Worm (Caenorhabditis elegans) whole organism, L1 larva: ENCODE results near the gene his-17.

ENCODE experiments used
- C16A3.4 ChIP-seq: fragments of 150-350 bp; optimal IDR thresholded peaks from 2 replicates; lab custom pipeline; 2014; ENCODE audit warnings: missing biosample characterization, missing genetic modification characterization
- C34B4.2 ChIP-seq: sonication (generic microtip); optimal IDR thresholded peaks from 2 replicates; lab custom pipeline; 2017; ENCODE audit warnings: mild to moderate bottlenecking, missing genetic modification characterization, missing compliant biosample characterization
- F16B12.6 ChIP-seq: fragments of 150-350 bp; optimal IDR thresholded peaks from 2 replicates; lab custom pipeline; 2014; ENCODE audit warnings: missing biosample characterization, missing genetic modification characterization
- alr-1 ChIP-seq: fragments of 200-800 bp; sonication (Bioruptor generic); optimal IDR thresholded peaks from 2 replicates; lab custom pipeline; 2018; ENCODE audit warnings: borderline replicate concordance, mild to moderate bottlenecking, missing genetic modification characterization, missing compliant biosample characterization
- aly-2 ChIP-seq: fragments of 150-350 bp; optimal IDR thresholded peaks from 2 replicates; lab custom pipeline; 2014; ENCODE audit warnings: missing biosample characterization, missing genetic modification characterization
- blmp-1 ChIP-seq: fragments of 150-350 bp; optimal IDR thresholded peaks from 2 replicates; lab custom pipeline; 2014; ENCODE audit warnings: missing biosample characterization, missing genetic modification characterization
- ceh-63 ChIP-seq: fragments of 200-800 bp; sonication (Bioruptor generic); optimal IDR thresholded peaks from 2 replicates; lab custom pipeline; 2018; ENCODE audit warnings: mild to moderate bottlenecking, missing genetic modification characterization, missing compliant biosample characterization
- ceh-82 ChIP-seq, 3 experiments: fragments of 150-350 bp in 1 of 3; sonication (generic microtip) in 2 of 3; optimal IDR thresholded peaks; 2 replicates each; lab custom pipeline; 2014 to 2017; ENCODE audit warnings: missing biosample characterization in 3 of 3, missing genetic modification characterization in 3 of 3
- ceh-90 ChIP-seq: sonication (generic microtip); optimal IDR thresholded peaks from 2 replicates; lab custom pipeline; 2016; ENCODE audit warnings: missing genetic modification characterization, missing compliant biosample characterization
- efl-1 ChIP-seq, 4 experiments: fragments of 150-350 bp; optimal IDR thresholded peaks in 3 of 4; peaks in 1 of 4; 1 replicate in 1 of 4; 2 replicates in 3 of 4; lab custom pipeline; 2014; ENCODE audit warnings: missing biosample characterization in 2 of 4, missing genetic modification characterization in 2 of 4, missing genetic modification reagents in 2 of 4
- efl-3 ChIP-seq: fragments of 200-800 bp; sonication (Bioruptor generic); optimal IDR thresholded peaks from 2 replicates; lab custom pipeline; 2018; ENCODE audit warnings: mild to moderate bottlenecking, missing genetic modification characterization, missing compliant biosample characterization
- elt-2 ChIP-seq: sonication (generic microtip); optimal IDR thresholded peaks from 2 replicates; lab custom pipeline; 2016; ENCODE audit warnings: missing genetic modification characterization, mild to moderate bottlenecking, inconsistent platforms, missing compliant biosample characterization, missing genetic modification reagents
- ets-5 ChIP-seq: fragments of 200-800 bp; sonication (Bioruptor generic); IDR thresholded peaks from 2 replicates; pipeline ENCODE4 v1.3.6; 2022; ENCODE audit warnings: missing genetic modification characterization, missing compliant biosample characterization
- fkh-8 ChIP-seq: sonication (generic microtip); optimal IDR thresholded peaks from 2 replicates; lab custom pipeline; 2016; ENCODE audit warnings: mild to moderate bottlenecking, missing genetic modification characterization, missing compliant biosample characterization
- grh-1 ChIP-seq: fragments of 200-800 bp; sonication (Bioruptor generic); IDR thresholded peaks from 2 replicates; pipeline ENCODE4 v1.3.6; 2022; ENCODE audit warnings: missing genetic modification reagents, missing genetic modification characterization, missing compliant biosample characterization
- hlh-17 ChIP-seq: fragments of 200-800 bp; sonication (Bioruptor generic); optimal IDR thresholded peaks from 2 replicates; lab custom pipeline; 2018; ENCODE audit warnings: missing genetic modification characterization, mild to moderate bottlenecking, missing compliant biosample characterization, moderate library complexity, borderline replicate concordance
- hpl-2 ChIP-seq: fragments of 150-350 bp; optimal IDR thresholded peaks from 2 replicates; lab custom pipeline; 2014; ENCODE audit warnings: missing biosample characterization, missing genetic modification reagents, missing genetic modification characterization
- irx-1 ChIP-seq: sonication (generic microtip); optimal IDR thresholded peaks from 2 replicates; lab custom pipeline; 2016; ENCODE audit warnings: missing genetic modification characterization, missing compliant biosample characterization
- lin-13 ChIP-seq: fragments of 150-350 bp; optimal IDR thresholded peaks from 2 replicates; lab custom pipeline; 2014; ENCODE audit warnings: missing biosample characterization, missing genetic modification reagents, missing genetic modification characterization
- lin-14 ChIP-seq: fragments of 200-800 bp; sonication (Bioruptor generic); optimal IDR thresholded peaks from 2 replicates; lab custom pipeline; 2018; ENCODE audit warnings: mild to moderate bottlenecking, missing genetic modification characterization, moderate library complexity, missing compliant biosample characterization
- lsy-2 ChIP-seq, 2 experiments: fragments of 150-350 bp; optimal IDR thresholded peaks; 2 replicates each; lab custom pipeline; 2014; ENCODE audit warnings: missing biosample characterization in 2 of 2, missing genetic modification characterization in 2 of 2
- mef-2 ChIP-seq: fragments of 150-350 bp; optimal IDR thresholded peaks from 2 replicates; lab custom pipeline; 2014; ENCODE audit warnings: missing biosample characterization, missing genetic modification characterization
- nhr-19 ChIP-seq: fragments of 200-800 bp; sonication (Bioruptor generic); conservative IDR thresholded peaks from 2 replicates; pipeline ENCODE4 v1.3.6; 2022; ENCODE audit warnings: missing genetic modification characterization, missing compliant biosample characterization
- nhr-47 ChIP-seq: sonication (generic microtip); optimal IDR thresholded peaks from 2 replicates; lab custom pipeline; 2016; ENCODE audit warnings: mild to moderate bottlenecking, missing genetic modification characterization, moderate library complexity, missing compliant biosample characterization
- nhr-71 ChIP-seq: sonication (generic microtip); optimal IDR thresholded peaks from 2 replicates; lab custom pipeline; 2016; ENCODE audit warnings: mild to moderate bottlenecking, missing genetic modification characterization, moderate library complexity, missing compliant biosample characterization
- nhr-84 ChIP-seq: sonication (generic microtip); optimal IDR thresholded peaks from 2 replicates; lab custom pipeline; 2017; ENCODE audit warnings: missing biosample characterization, missing genetic modification characterization
- nhr-90 ChIP-seq: sonication (generic microtip); optimal IDR thresholded peaks from 2 replicates; lab custom pipeline; 2016; ENCODE audit warnings: mild to moderate bottlenecking, missing genetic modification characterization, missing compliant biosample characterization; ENCODE audit not compliant: poor library complexity
- pax-3 ChIP-seq: fragments of 200-800 bp; sonication (Bioruptor generic); optimal IDR thresholded peaks from 2 replicates; lab custom pipeline; 2018; ENCODE audit warnings: mild to moderate bottlenecking, missing genetic modification characterization, moderate library complexity, missing compliant biosample characterization
- pqm-1 ChIP-seq: sonication (generic microtip); optimal IDR thresholded peaks from 3 replicates; lab custom pipeline; 2017; ENCODE audit warnings: missing biosample characterization, missing genetic modification characterization
- skn-1 ChIP-seq: fragments of 150-350 bp; optimal IDR thresholded peaks from 2 replicates; lab custom pipeline; 2014; ENCODE audit warnings: missing biosample characterization, missing genetic modification characterization
- snu-23 ChIP-seq: sonication (generic microtip); optimal IDR thresholded peaks from 2 replicates; lab custom pipeline; 2016; ENCODE audit warnings: missing genetic modification characterization, missing compliant biosample characterization
- sup-37 ChIP-seq: fragments of 200-800 bp; sonication (Bioruptor generic); optimal IDR thresholded peaks from 2 replicates; lab custom pipeline; 2018; ENCODE audit warnings: mild to moderate bottlenecking, missing genetic modification characterization, missing compliant biosample characterization
- swsn-7 ChIP-seq: sonication (generic microtip); optimal IDR thresholded peaks from 2 replicates; lab custom pipeline; 2016; ENCODE audit warnings: missing genetic modification characterization, missing compliant biosample characterization
- unc-98 ChIP-seq: fragments of 200-800 bp; sonication (Bioruptor generic); IDR thresholded peaks from 2 replicates; pipeline ENCODE4 v1.3.6; 2022; ENCODE audit warnings: missing genetic modification characterization, missing compliant biosample characterization
- xbp-1 ChIP-seq: sonication (generic microtip); optimal IDR thresholded peaks from 2 replicates; lab custom pipeline; 2016; ENCODE audit warnings: missing genetic modification characterization, missing compliant biosample characterization
- ztf-4 ChIP-seq: fragments of 150-350 bp; optimal IDR thresholded peaks from 2 replicates; lab custom pipeline; 2014; ENCODE audit warnings: missing biosample characterization, missing genetic modification characterization

The his-17 gene

DNA sequence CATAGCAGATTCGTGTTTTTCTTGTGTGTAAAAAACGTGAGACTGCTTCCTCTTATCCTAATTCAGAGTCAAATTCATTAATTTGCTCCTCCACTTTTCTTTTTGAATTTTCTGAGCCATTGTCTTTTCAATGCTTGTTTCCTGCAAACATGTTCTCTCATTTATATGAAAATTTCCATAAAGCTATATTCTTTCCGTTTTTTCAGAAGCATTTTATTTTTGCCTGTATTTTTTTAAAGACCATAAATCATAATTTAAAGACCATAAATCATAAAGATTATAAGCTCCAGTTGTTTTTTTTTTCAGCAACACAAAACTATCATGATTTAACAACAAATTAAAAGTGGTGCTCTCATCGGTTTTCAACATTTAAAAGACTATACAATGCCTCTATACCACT is 9.1 kb upstream of the his-17 start, which contains the start of gene frpr-11:
frpr-11 (plus strand) TSS at position 301 of the 400 bp plus-strand sequence.
- TF ChIP-seq hlh-17 (GFP tag; lab: Kevin White, UChicago) (no peak), nhr-71 (tag; lab: Kevin White, UChicago) (no peak), blmp-1 (tag; lab: Kevin White, UChicago) (no peak), ceh-90 (tag; lab: Kevin White, UChicago) (no peak), lsy-2 (tag; optimal IDR thresholded peaks at IDR 0.05; lab: Kevin White, UChicago) (no peak), pax-3 (tag; lab: Kevin White, UChicago) (no peak), nhr-19 (GFP tag; lab: Robert Waterston, UW) (no peak), snu-23 (no peak), lin-13 (no peak), C34B4.2 (tag; lab: Kevin White, UChicago) (no peak), xbp-1 (no peak), sup-37 (GFP tag; lab: Kevin White, UChicago) (no peak), efl-3 (GFP tag; lab: Kevin White, UChicago) (no peak), ceh-63 (GFP tag; lab: Kevin White, UChicago) (no peak), unc-98 (GFP tag; lab: Robert Waterston, UW) (no peak), nhr-90 (no peak), F16B12.6 (tag; lab: Kevin White, UChicago) (no peak), alr-1 (tag; lab: Kevin White, UChicago) (no peak), swsn-7 (tag; lab: Kevin White, UChicago) (no peak), aly-2 (tag; lab: Kevin White, UChicago) (no peak)

DNA sequence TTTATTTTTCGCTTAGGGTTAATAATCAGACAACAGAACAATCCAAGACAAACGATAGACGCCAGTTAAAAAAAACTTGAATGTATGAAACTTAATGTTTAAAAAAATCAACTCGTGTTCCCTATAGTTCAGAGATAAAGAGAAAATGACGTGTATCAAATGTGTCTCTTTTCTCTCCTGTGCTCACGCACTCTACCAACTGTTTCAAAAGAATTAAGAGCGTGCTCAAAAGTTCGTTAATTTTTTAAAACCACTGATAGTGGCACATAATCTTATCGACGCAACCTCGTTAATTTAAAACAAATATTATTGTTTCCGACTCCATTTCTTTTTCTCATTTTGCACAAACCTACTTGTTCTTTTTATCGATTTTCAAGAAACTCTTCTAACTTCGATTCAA is 7.9 kb upstream of the his-17 start:
- no peak for TF ChIP-seq ceh-82 (tag; optimal IDR thresholded peaks at IDR 0.05; lab: Kevin White, UChicago)
- TF ChIP-seq elt-2 (tag; lab: Kevin White, UChicago): peak; percentile 80
- TF ChIP-seq, all 84 proteins: peak for 1

DNA sequence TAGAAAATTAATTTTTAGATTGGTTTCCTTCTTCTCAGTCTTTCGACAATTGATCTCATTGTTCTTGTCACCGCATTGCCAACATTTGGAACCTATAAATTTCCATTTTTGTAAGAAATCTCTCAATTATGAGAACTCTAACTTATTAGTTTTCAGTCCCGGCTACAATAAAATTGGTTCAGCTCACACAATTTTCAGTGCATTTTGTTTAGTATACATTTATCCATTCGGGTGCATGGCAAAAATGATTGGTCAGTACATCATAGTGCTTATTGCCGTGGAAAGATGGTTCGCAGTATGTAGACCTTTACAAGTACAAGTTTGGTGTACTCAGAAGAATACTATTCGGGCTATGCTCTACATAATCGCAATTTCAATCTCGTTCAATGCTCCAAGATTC is 6.1 kb upstream of the his-17 start:
- peak; percentile 27 for TF ChIP-seq nhr-71 (tag; lab: Kevin White, UChicago)
- TF ChIP-seq nhr-84 (tag; lab: Kevin White, UChicago): no peak
- no peak for TF ChIP-seq skn-1
- peak; percentile 30 for TF ChIP-seq fkh-8 (tag; lab: Kevin White, UChicago)
- TF ChIP-seq C16A3.4 (tag; lab: Kevin White, UChicago): no peak
- no peak for TF ChIP-seq efl-1 (optimal IDR thresholded peaks at IDR 0.05; lab: Kevin White, UChicago)
- TF ChIP-seq efl-1 (GFP tag; optimal IDR thresholded peaks at IDR 0.05 in 1 of 2; lab: Kevin White, UChicago): peak in 1 of 2 experiments; percentile 62

ce11 chrV:8902697-8903096 is 4.9 kb upstream of the his-17 start, which contains the start of gene frpr-12:
Gene frpr-12, plus strand, starts transcription at chrV:8902997.
- no peak for TF ChIP-seq ztf-4 (tag; lab: Kevin White, UChicago)
- no peak for TF ChIP-seq aly-2 (tag; lab: Kevin White, UChicago)
- TF ChIP-seq nhr-47 (tag; lab: Kevin White, UChicago): no peak

ce11 chrV:8898756-8899155 is 964 bp upstream of the his-17 start, which contains the start of gene frpr-13:
Gene frpr-13, plus strand, starts transcription at chrV:8899056.
- TF ChIP-seq pqm-1 (tag; lab: Kevin White, UChicago) (no peak), lin-14 (GFP tag; lab: Kevin White, UChicago) (peak; percentile 8), grh-1 (no peak), mef-2 (tag; lab: Kevin White, UChicago) (no peak), fkh-8 (tag; lab: Kevin White, UChicago) (no peak), hpl-2 (no peak), irx-1 (tag; lab: Kevin White, UChicago) (no peak), ets-5 (GFP tag; lab: Robert Waterston, UW) (no peak)
